Worm (Caenorhabditis elegans) whole organism, L4 larva: ENCODE measurements around the gene ckb-1.
A peak's percentile ranks its signal among the peaks of the same experiment; 100 is the strongest.

ENCODE experiments used
- D1046.2 ChIP-seq: fragments of 200-800 bp; sonication (Bioruptor generic); IDR thresholded peaks from 2 replicates; pipeline ENCODE4 v1.3.6; 2022; ENCODE audit warnings: missing genetic modification characterization, missing compliant biosample characterization
- F10B5.3 ChIP-seq: sonication (generic microtip); optimal IDR thresholded peaks from 2 replicates; lab custom pipeline; 2016; ENCODE audit warnings: mild to moderate bottlenecking, missing genetic modification characterization, missing compliant biosample characterization
- R02D3.7 ChIP-seq: fragments of 150-350 bp; sonication (generic microtip); optimal IDR thresholded peaks from 3 replicates; lab custom pipeline; 2014; ENCODE audit warnings: missing biosample characterization, missing genetic modification characterization
- Y105C5A.15 ChIP-seq: fragments of 200-800 bp; sonication (Bioruptor generic); IDR thresholded peaks from 2 replicates; pipeline ENCODE4 v1.3.6; 2022; ENCODE audit warnings: missing genetic modification characterization, missing compliant biosample characterization
- Y75B8A.6 ChIP-seq: fragments of 200-800 bp; sonication (Bioruptor generic); IDR thresholded peaks from 2 replicates; pipeline ENCODE4 v1.3.6; 2022; ENCODE audit warnings: missing genetic modification reagents, missing genetic modification characterization, missing compliant biosample characterization
- ZK337.2 ChIP-seq: fragments of 200-800 bp; sonication (Bioruptor generic); IDR thresholded peaks from 2 replicates; pipeline ENCODE4 v1.3.6; 2022; ENCODE audit warnings: missing genetic modification reagents, missing genetic modification characterization, missing compliant biosample characterization
- ZK546.5 ChIP-seq, 2 experiments: sonication (generic microtip); optimal IDR thresholded peaks; 2 replicates each; lab custom pipeline; 2017; ENCODE audit warnings: missing biosample characterization in 2 of 2, missing genetic modification characterization in 2 of 2
- aha-1 ChIP-seq: fragments of 150-350 bp; peaks from one replicate; lab custom pipeline; 2014; ENCODE audit warnings: missing biosample characterization, missing genetic modification characterization
- arid-1 ChIP-seq: fragments of 200-800 bp; sonication (Bioruptor generic); conservative IDR thresholded peaks from 2 replicates; pipeline ENCODE4 v1.3.6; 2022; ENCODE audit warnings: missing genetic modification reagents, missing genetic modification characterization, missing compliant biosample characterization
- ceh-28 ChIP-seq: fragments of 150-350 bp; optimal IDR thresholded peaks from 2 replicates; lab custom pipeline; 2014; ENCODE audit warnings: missing biosample characterization, missing genetic modification reagents, missing genetic modification characterization
- ceh-32 ChIP-seq: sonication (generic microtip); optimal IDR thresholded peaks from 2 replicates; lab custom pipeline; 2016; ENCODE audit warnings: mild to moderate bottlenecking, missing genetic modification characterization, missing compliant biosample characterization; ENCODE audit not compliant: poor library complexity
- ceh-44 ChIP-seq: fragments of 200-800 bp; sonication (Bioruptor generic); IDR thresholded peaks from 2 replicates; pipeline ENCODE4 v1.3.6; 2022; ENCODE audit warnings: missing genetic modification reagents, missing genetic modification characterization, missing compliant biosample characterization
- ctbp-1 ChIP-seq: fragments of 200-800 bp; sonication (Bioruptor generic); IDR thresholded peaks from 2 replicates; pipeline ENCODE4 v1.3.6; 2022; ENCODE audit warnings: missing genetic modification reagents, missing genetic modification characterization, missing compliant biosample characterization
- daf-12 ChIP-seq: fragments of 150-350 bp; optimal IDR thresholded peaks from 2 replicates; lab custom pipeline; 2014; ENCODE audit warnings: missing biosample characterization, missing genetic modification reagents, missing genetic modification characterization
- daf-16 ChIP-seq, 3 experiments: sonication (generic microtip); optimal IDR thresholded peaks; 2 replicates each; lab custom pipeline; 2016 to 2017; ENCODE audit warnings: missing genetic modification characterization in 3 of 3, missing genetic modification reagents in 3 of 3, mild to moderate bottlenecking in 2 of 3, missing compliant biosample characterization in 2 of 3, missing biosample characterization in 1 of 3, moderate library complexity in 1 of 3
- dmd-6 ChIP-seq: fragments of 200-800 bp; sonication (Bioruptor generic); IDR thresholded peaks from 2 replicates; pipeline ENCODE4 v1.3.6; 2022; ENCODE audit warnings: missing genetic modification reagents, missing genetic modification characterization, missing compliant biosample characterization
- dmd-8 ChIP-seq: fragments of 200-800 bp; sonication (Bioruptor generic); IDR thresholded peaks from 2 replicates; pipeline ENCODE4 v1.3.6; 2022; ENCODE audit warnings: missing genetic modification characterization, missing compliant biosample characterization
- dmd-9 ChIP-seq: fragments of 200-800 bp; sonication (Bioruptor generic); IDR thresholded peaks from 2 replicates; pipeline ENCODE4 v1.3.6; 2022; ENCODE audit warnings: missing genetic modification reagents, missing genetic modification characterization, missing compliant biosample characterization
- dpl-1 ChIP-seq: fragments of 150-350 bp; optimal IDR thresholded peaks from 2 replicates; lab custom pipeline; 2014; ENCODE audit warnings: missing biosample characterization, missing genetic modification reagents, missing genetic modification characterization
- gei-8 ChIP-seq: fragments of 200-800 bp; sonication (Bioruptor generic); optimal IDR thresholded peaks from 2 replicates; lab custom pipeline; 2018; ENCODE audit warnings: mild to moderate bottlenecking, missing genetic modification characterization, missing compliant biosample characterization
- hif-1 ChIP-seq, 2 experiments: sonication (generic microtip); optimal IDR thresholded peaks; 2 replicates each; lab custom pipeline; 2016 to 2017; ENCODE audit warnings: missing compliant biosample characterization in 2 of 2, missing genetic modification characterization in 2 of 2, missing genetic modification reagents in 2 of 2, missing genotype in 2 of 2, mild to moderate bottlenecking in 1 of 2
- hlh-11 ChIP-seq: fragments of 200-800 bp; sonication (Bioruptor generic); optimal IDR thresholded peaks from 2 replicates; lab custom pipeline; 2018; ENCODE audit warnings: mild to moderate bottlenecking, missing genetic modification characterization, missing compliant biosample characterization
- lin-13 ChIP-seq: fragments of 150-350 bp; optimal IDR thresholded peaks from 2 replicates; lab custom pipeline; 2014; ENCODE audit warnings: missing biosample characterization, missing genetic modification reagents, missing genetic modification characterization
- lin-29 ChIP-seq: fragments of 200-800 bp; sonication (Bioruptor generic); IDR thresholded peaks from 2 replicates; pipeline ENCODE4 v1.3.6; 2022; ENCODE audit warnings: missing genetic modification reagents, missing genetic modification characterization, missing compliant biosample characterization
- lin-39 ChIP-seq: fragments of 150-350 bp; optimal IDR thresholded peaks from 2 replicates; lab custom pipeline; 2014; ENCODE audit warnings: missing biosample characterization, missing genetic modification reagents, missing genetic modification characterization
- lsy-2 ChIP-seq, 2 experiments: fragments of 150-350 bp in 1 of 2; sonication (generic microtip) in 1 of 2; optimal IDR thresholded peaks; 2 replicates each; lab custom pipeline; 2014 to 2017; ENCODE audit warnings: missing biosample characterization in 2 of 2, missing genetic modification characterization in 2 of 2
- madf-5 ChIP-seq, 2 experiments: fragments of 200-800 bp; sonication (Bioruptor generic); IDR thresholded peaks; 2 replicates each; pipeline ENCODE4 v1.3.6; 2022; ENCODE audit warnings: missing compliant biosample characterization in 2 of 2, missing genetic modification characterization in 2 of 2
- mes-2 ChIP-seq: sonication (generic microtip); optimal IDR thresholded peaks from 2 replicates; lab custom pipeline; 2016; ENCODE audit warnings: missing genotype, mild to moderate bottlenecking, missing genetic modification characterization, missing compliant biosample characterization; ENCODE audit not compliant: poor library complexity, severe bottlenecking
- mxl-2 ChIP-seq: fragments of 200-800 bp; sonication (Bioruptor generic); conservative IDR thresholded peaks from 2 replicates; pipeline ENCODE4 v1.3.6; 2022; ENCODE audit warnings: missing genetic modification reagents, missing genetic modification characterization, missing compliant biosample characterization
- mxl-3 ChIP-seq: fragments of 200-800 bp; sonication (Bioruptor generic); optimal IDR thresholded peaks from 2 replicates; lab custom pipeline; 2018; ENCODE audit warnings: mild to moderate bottlenecking, missing genetic modification characterization, missing compliant biosample characterization
- nhr-11 ChIP-seq: fragments of 150-350 bp; optimal IDR thresholded peaks from 2 replicates; lab custom pipeline; 2014; ENCODE audit warnings: missing biosample characterization, missing genetic modification characterization
- nhr-25 ChIP-seq: sonication (generic microtip); optimal IDR thresholded peaks from 2 replicates; lab custom pipeline; 2017; ENCODE audit warnings: missing genetic modification characterization, mild to moderate bottlenecking, missing compliant biosample characterization, antibody characterized with exemption, moderate library complexity, borderline replicate concordance; ENCODE audit not compliant: insufficient read depth
- nhr-41 ChIP-seq: fragments of 200-800 bp; sonication (Bioruptor generic); IDR thresholded peaks from 2 replicates; pipeline ENCODE4 v1.3.6; 2022; ENCODE audit warnings: missing genetic modification reagents, missing genetic modification characterization, missing compliant biosample characterization
- pqm-1 ChIP-seq: sonication (generic microtip); optimal IDR thresholded peaks from 2 replicates; lab custom pipeline; 2017; ENCODE audit warnings: missing biosample characterization, missing genetic modification characterization
- sdz-12 ChIP-seq: fragments of 200-800 bp; sonication (Bioruptor generic); optimal IDR thresholded peaks from 2 replicates; lab custom pipeline; 2018; ENCODE audit warnings: mild to moderate bottlenecking, missing genetic modification characterization, missing compliant biosample characterization
- snpc-4 ChIP-seq: fragments of 150-350 bp; optimal IDR thresholded peaks from 2 replicates; lab custom pipeline; 2014; ENCODE audit warnings: missing biosample characterization, missing genetic modification characterization
- spr-1 ChIP-seq: sonication (generic microtip); optimal IDR thresholded peaks from 2 replicates; lab custom pipeline; 2016; ENCODE audit warnings: mild to moderate bottlenecking, missing genetic modification characterization, missing compliant biosample characterization
- spr-3 ChIP-seq: fragments of 200-800 bp; sonication (Bioruptor generic); optimal IDR thresholded peaks from 2 replicates; lab custom pipeline; 2018; ENCODE audit warnings: mild to moderate bottlenecking, missing genetic modification characterization, missing compliant biosample characterization
- tag-97 ChIP-seq: fragments of 200-800 bp; sonication (Bioruptor generic); IDR thresholded peaks from 2 replicates; pipeline ENCODE4 v1.3.6; 2022; ENCODE audit warnings: missing genetic modification characterization, missing compliant biosample characterization
- tra-1 ChIP-seq: fragments of 200-800 bp; sonication (Bioruptor generic); IDR thresholded peaks from 2 replicates; pipeline ENCODE4 v1.3.6; 2022; ENCODE audit warnings: missing genetic modification reagents, missing genetic modification characterization, missing compliant biosample characterization
- unc-130 ChIP-seq: sonication (generic microtip); optimal IDR thresholded peaks from 2 replicates; lab custom pipeline; 2016; ENCODE audit warnings: missing genetic modification reagents, missing genetic modification characterization, missing compliant biosample characterization
- unc-39 ChIP-seq: sonication (generic microtip); optimal IDR thresholded peaks from 2 replicates; lab custom pipeline; 2017; ENCODE audit warnings: missing biosample characterization, missing genetic modification characterization
- unc-62 ChIP-seq, 3 experiments: fragments of 150-350 bp in 1 of 3; sonication (generic microtip); optimal IDR thresholded peaks in 2 of 3; peaks in 1 of 3; 1 replicate in 1 of 3; 2 replicates in 2 of 3; lab custom pipeline; 2014 to 2017; ENCODE audit warnings: missing biosample characterization in 3 of 3, missing genetic modification characterization in 3 of 3, missing genetic modification reagents in 3 of 3, missing genotype in 1 of 3
- zfp-2 ChIP-seq: sonication (generic microtip); optimal IDR thresholded peaks from 2 replicates; lab custom pipeline; 2016; ENCODE audit warnings: mild to moderate bottlenecking, missing genetic modification characterization, missing compliant biosample characterization
- zip-11 ChIP-seq: fragments of 200-800 bp; sonication (Bioruptor generic); IDR thresholded peaks from 2 replicates; pipeline ENCODE4 v1.3.6; 2022; ENCODE audit warnings: missing genetic modification characterization, missing compliant biosample characterization
- zip-2 ChIP-seq: fragments of 150-350 bp; optimal IDR thresholded peaks from 2 replicates; lab custom pipeline; 2014; ENCODE audit warnings: missing biosample characterization, missing genetic modification characterization
- ztf-11 ChIP-seq: fragments of 150-350 bp; optimal IDR thresholded peaks from 2 replicates; lab custom pipeline; 2014; ENCODE audit warnings: missing biosample characterization, missing genetic modification characterization
- ztf-7 ChIP-seq: fragments of 150-350 bp; optimal IDR thresholded peaks from 2 replicates; lab custom pipeline; 2014; ENCODE audit warnings: missing biosample characterization, missing genetic modification characterization

ckb-1 gene

ce11 chrIII:4343070-4343469 lies 22.0 kb upstream of the ckb-1 start, which contains the start of the genes B0285.3 and lcmt-1:
Gene B0285.3, minus strand, starts transcription at chrIII:4343336.
Gene lcmt-1, plus strand, starts transcription at chrIII:4343446.
- TF ChIP-seq pqm-1 (tag; lab: Kevin White, UChicago) (no peak), zip-11 (no peak), hif-1 (tag; optimal IDR thresholded peaks at IDR 0.05; lab: Kevin White, UChicago) (peak in 1 of 2 experiments; percentile 70), gei-8 (GFP tag; lab: Kevin White, UChicago) (no peak), lsy-2 (tag; optimal IDR thresholded peaks at IDR 0.05; lab: Kevin White, UChicago) (peak in 1 of 2 experiments; percentile 66), ztf-11 (tag; lab: Kevin White, UChicago) (no peak), ZK337.2 (GFP tag; lab: Robert Waterston, UW) (peak; percentile 60; the same call in 1 of the 2 replicates), unc-39 (tag; lab: Kevin White, UChicago) (no peak), mes-2 (tag; lab: Kevin White, UChicago) (peak; percentile 94), dpl-1 (GFP tag; lab: Kevin White, UChicago) (peak; percentile 55), zfp-2 (tag; lab: Kevin White, UChicago) (no peak), F10B5.3 (no peak), mxl-2 (GFP tag; lab: Robert Waterston, UW) (no peak), ceh-28 (tag; lab: Kevin White, UChicago) (no peak), Y75B8A.6 (no peak), nhr-11 (tag; lab: Kevin White, UChicago) (no peak), unc-62 (GFP tag; optimal IDR thresholded peaks at IDR 0.05 in 1 of 2; lab: Kevin White, UChicago) (peak in 1 of 2 experiments; percentile 84), unc-62 (tag; optimal IDR thresholded peaks at IDR 0.05; lab: Kevin White, UChicago) (no peak), tra-1 (GFP tag; lab: Robert Waterston, UW) (no peak), aha-1 (tag; lab: Kevin White, UChicago) (peak; percentile 72), ZK546.5 (tag; optimal IDR thresholded peaks at IDR 0.05; lab: Kevin White, UChicago) (no peak), unc-130 (GFP tag; lab: Kevin White, UChicago) (peak; percentile 72)

ce11 chrIII:4345034-4345433 lies 20.0 kb upstream of the ckb-1 start, which contains the start of gene hse-5:
Gene hse-5, plus strand, starts transcription at chrIII:4345334.
- no peak for TF ChIP-seq zip-2 (tag; lab: Kevin White, UChicago)
- TF ChIP-seq mxl-2 (GFP tag; lab: Robert Waterston, UW) = no peak
- TF ChIP-seq dmd-9 (GFP tag; lab: Robert Waterston, UW) = no peak
- TF ChIP-seq daf-12 (tag; lab: Kevin White, UChicago) = no peak
- TF ChIP-seq D1046.2 (GFP tag; lab: Robert Waterston, UW) = no peak
- TF ChIP-seq nhr-25 = no peak
- no peak for TF ChIP-seq sdz-12 (GFP tag; lab: Kevin White, UChicago)
- TF ChIP-seq pqm-1 (tag; lab: Kevin White, UChicago) = no peak
- no peak for TF ChIP-seq lin-39 (tag; lab: Kevin White, UChicago)
- TF ChIP-seq nhr-41 = no peak
- TF ChIP-seq lin-29 (GFP tag; lab: Robert Waterston, UW) = no peak
- TF ChIP-seq dmd-8 (GFP tag; lab: Robert Waterston, UW) = no peak
- TF ChIP-seq R02D3.7 (tag; lab: Kevin White, UChicago) = no peak
- TF ChIP-seq ZK546.5 (tag; optimal IDR thresholded peaks at IDR 0.05; lab: Kevin White, UChicago) = no peak
- no peak for TF ChIP-seq ctbp-1 (GFP tag; lab: Robert Waterston, UW)
- TF ChIP-seq dpl-1 (GFP tag; lab: Kevin White, UChicago) = no peak
- no peak for TF ChIP-seq hlh-11 (tag; lab: Kevin White, UChicago)
- TF ChIP-seq snpc-4 = no peak
- TF ChIP-seq ceh-32 (tag; lab: Kevin White, UChicago) = no peak

- no peak for TF ChIP-seq spr-1 (tag; lab: Kevin White, UChicago)
- TF ChIP-seq Y105C5A.15 (GFP tag; lab: Robert Waterston, UW) = no peak
- no peak for TF ChIP-seq ceh-44 (GFP tag; lab: Robert Waterston, UW)
- no peak for TF ChIP-seq mxl-3 (GFP tag; lab: Kevin White, UChicago)
- no peak for TF ChIP-seq madf-5 (GFP tag; IDR thresholded peaks at IDR 0.05; lab: Robert Waterston, UW)
- no peak for TF ChIP-seq daf-16 (GFP tag; optimal IDR thresholded peaks at IDR 0.05; lab: Kevin White, UChicago)
- no peak for TF ChIP-seq daf-16 (tag; optimal IDR thresholded peaks at IDR 0.05; lab: Kevin White, UChicago)
- TF ChIP-seq arid-1 = no peak
- TF ChIP-seq dmd-6 (GFP tag; lab: Robert Waterston, UW) = no peak
- TF ChIP-seq spr-3 = no peak
- no peak for TF ChIP-seq lin-13 (GFP tag; lab: Kevin White, UChicago)
- no peak for TF ChIP-seq tag-97 (GFP tag; lab: Robert Waterston, UW)
- no peak for TF ChIP-seq ztf-7 (tag; lab: Kevin White, UChicago)
- TF ChIP-seq, all 104 proteins: peak for 0
Observed at ce11 chrIII:4349799-4350198, 15.3 kb upstream of the ckb-1 start, which contains the start of gene B0285.6. Gene B0285.6, plus strand, starts transcription at chrIII:4350099.
